Fruit fly (Drosophila melanogaster) whole organism, embryonic: ENCODE measurements around the gene Ac76E.

Experiments used
- Abd-B ChIP-seq: fragments of 200-800 bp; sonication (Bioruptor generic); optimal IDR thresholded peaks from 2 replicates; lab custom pipeline; 2018; ENCODE audit warnings: missing biosample characterization, mild to moderate bottlenecking, missing genetic modification characterization, moderate library complexity
- Atf-2 ChIP-seq: fragments of 200-800 bp; sonication (Bioruptor generic); optimal IDR thresholded peaks from 2 replicates; lab custom pipeline; 2016; ENCODE audit warnings: missing biosample characterization, missing genetic modification characterization
- Bgb ChIP-seq: fragments of 200-800 bp; sonication (Bioruptor generic); IDR thresholded peaks from 2 replicates; pipeline ENCODE4 v1.3.6; 2022; ENCODE audit warnings: missing biosample characterization, missing genetic modification characterization; ENCODE audit not compliant: partially characterized antibody
- CG10462 ChIP-seq: fragments of 200-800 bp; sonication (Bioruptor generic); optimal IDR thresholded peaks from 2 replicates; lab custom pipeline; 2016; ENCODE audit warnings: missing biosample characterization, missing genetic modification characterization
- CG10543 ChIP-seq: fragments of 200-800 bp; sonication (Bioruptor generic); optimal IDR thresholded peaks from 3 replicates; lab custom pipeline; 2017; ENCODE audit warnings: missing biosample characterization, mild to moderate bottlenecking, missing genetic modification characterization, moderate library complexity
- CG13287 ChIP-seq: fragments of 200-800 bp; sonication (Bioruptor generic); IDR thresholded peaks from 2 replicates; pipeline ENCODE4 v1.3.6; 2022; ENCODE audit warnings: missing biosample characterization, missing genetic modification characterization; ENCODE audit not compliant: partially characterized antibody
- CG13624 ChIP-seq: fragments of 200-800 bp; sonication (Bioruptor generic); optimal IDR thresholded peaks from 2 replicates; lab custom pipeline; 2016; ENCODE audit warnings: missing biosample characterization, missing genetic modification characterization
- CG15479 ChIP-seq: fragments of 200-800 bp; sonication (Bioruptor generic); optimal IDR thresholded peaks from 3 replicates; lab custom pipeline; 2019; ENCODE audit warnings: missing biosample characterization, mild to moderate bottlenecking, missing genetic modification characterization, moderate library complexity
- CG16813 ChIP-seq: fragments of 200-800 bp; sonication (Bioruptor generic); IDR thresholded peaks from 3 replicates; pipeline ENCODE4 v1.3.6; 2022; ENCODE audit warnings: missing biosample characterization, missing genetic modification characterization; ENCODE audit not compliant: partially characterized antibody
- CG16815 ChIP-seq: fragments of 200-800 bp; sonication (Bioruptor generic); optimal IDR thresholded peaks from 3 replicates; lab custom pipeline; 2017; ENCODE audit warnings: missing biosample characterization, mild to moderate bottlenecking, missing genetic modification characterization
- CG16863 ChIP-seq: fragments of 200-800 bp; sonication (Bioruptor generic); optimal IDR thresholded peaks from 3 replicates; lab custom pipeline; 2016; ENCODE audit warnings: missing biosample characterization, missing genetic modification characterization
- CG17829 ChIP-seq: fragments of 200-800 bp; optimal IDR thresholded peaks from 2 replicates; lab custom pipeline; 2019; ENCODE audit warnings: missing biosample characterization, mild to moderate bottlenecking, missing genetic modification characterization, moderate library complexity
- CG1792 ChIP-seq: fragments of 200-800 bp; sonication (Bioruptor generic); optimal IDR thresholded peaks from 2 replicates; lab custom pipeline; 2016; ENCODE audit warnings: missing biosample characterization, missing genetic modification characterization
- CG32767 ChIP-seq: fragments of 200-800 bp; sonication (Bioruptor generic); IDR thresholded peaks from 2 replicates; pipeline ENCODE4 v1.3.6; 2022; ENCODE audit warnings: missing biosample characterization, missing genetic modification characterization
- CG6791 ChIP-seq: fragments of 200-800 bp; sonication (Bioruptor generic); IDR thresholded peaks from 3 replicates; pipeline ENCODE4 v1.3.6; 2022; ENCODE audit warnings: missing biosample characterization, missing genetic modification characterization; ENCODE audit not compliant: partially characterized antibody
- CG7786 ChIP-seq: fragments of 200-800 bp; sonication (Bioruptor generic); optimal IDR thresholded peaks from 2 replicates; lab custom pipeline; 2016; ENCODE audit warnings: missing biosample characterization, missing genetic modification characterization
- CG7928 ChIP-seq: fragments of 200-800 bp; sonication (Bioruptor generic); optimal IDR thresholded peaks from 2 replicates; lab custom pipeline; 2017; ENCODE audit warnings: missing biosample characterization, mild to moderate bottlenecking, missing genetic modification characterization
- CG7987 ChIP-seq: fragments of 200-800 bp; sonication (Bioruptor generic); optimal IDR thresholded peaks from 2 replicates; lab custom pipeline; 2018; ENCODE audit warnings: missing biosample characterization, mild to moderate bottlenecking, missing genetic modification characterization, moderate library complexity
- CG9215 ChIP-seq: fragments of 200-800 bp; sonication (Bioruptor generic); IDR thresholded peaks from 2 replicates; pipeline ENCODE4 v1.3.6; 2022; ENCODE audit warnings: missing biosample characterization, missing genetic modification characterization
- Drgx ChIP-seq: fragments of 200-800 bp; sonication (Bioruptor generic); IDR thresholded peaks from 2 replicates; pipeline ENCODE4 v1.3.6; 2022; ENCODE audit warnings: missing biosample characterization, missing genetic modification characterization
- HHEX ChIP-seq: fragments of 200-800 bp; sonication (Bioruptor generic); optimal IDR thresholded peaks from 3 replicates; lab custom pipeline; 2017; ENCODE audit warnings: missing biosample characterization, mild to moderate bottlenecking, missing genetic modification characterization, missing genetic modification reagents
- Hmr ChIP-seq: fragments of 200-800 bp; sonication (Bioruptor generic); optimal IDR thresholded peaks from 3 replicates; lab custom pipeline; 2017; ENCODE audit warnings: mild to moderate bottlenecking, missing biosample characterization, missing genetic modification reagents, missing genetic modification characterization
- MESR4 ChIP-seq: fragments of 200-800 bp; sonication (Bioruptor generic); optimal IDR thresholded peaks from 2 replicates; lab custom pipeline; 2018; ENCODE audit warnings: missing biosample characterization, mild to moderate bottlenecking, missing genetic modification characterization, moderate library complexity
- NC2β ChIP-seq: fragments of 200-800 bp; sonication (Bioruptor generic); optimal IDR thresholded peaks from 2 replicates; lab custom pipeline; 2016; ENCODE audit warnings: missing biosample characterization, missing genetic modification characterization
- Sry-δ ChIP-seq: fragments of 200-800 bp; sonication (Bioruptor generic); optimal IDR thresholded peaks from 2 replicates; lab custom pipeline; 2016; ENCODE audit warnings: missing biosample characterization, missing genetic modification characterization
- Vsx1 ChIP-seq: fragments of 200-800 bp; sonication (Bioruptor generic); optimal IDR thresholded peaks from 2 replicates; lab custom pipeline; 2017; ENCODE audit warnings: missing biosample characterization, mild to moderate bottlenecking, missing genetic modification characterization, missing genetic modification reagents
- YL-1 ChIP-seq: fragments of 200-800 bp; sonication (Bioruptor generic); optimal IDR thresholded peaks from 3 replicates; lab custom pipeline; 2017; ENCODE audit warnings: missing biosample characterization, mild to moderate bottlenecking, missing genetic modification characterization
- amos ChIP-seq: fragments of 200-800 bp; sonication (Bioruptor generic); IDR thresholded peaks from 2 replicates; pipeline ENCODE4 v1.3.6; 2022; ENCODE audit warnings: missing biosample characterization, missing genetic modification characterization; ENCODE audit not compliant: partially characterized antibody
- cg ChIP-seq: fragments of 200-800 bp; sonication (Bioruptor generic); optimal IDR thresholded peaks from 3 replicates; lab custom pipeline; 2019; ENCODE audit warnings: missing biosample characterization, mild to moderate bottlenecking, missing genetic modification characterization, moderate library complexity
- da ChIP-seq: fragments of 200-800 bp; sonication (Bioruptor generic); optimal IDR thresholded peaks from 2 replicates; lab custom pipeline; 2016; ENCODE audit warnings: missing biosample characterization, missing genetic modification characterization
- fru ChIP-seq: fragments of >200 bp; optimal IDR thresholded peaks from 2 replicates; lab custom pipeline; 2017
- fu2 ChIP-seq: fragments of 200-800 bp; sonication (Bioruptor generic); optimal IDR thresholded peaks from 2 replicates; lab custom pipeline; 2016; ENCODE audit warnings: missing biosample characterization, missing genetic modification characterization
- insv ChIP-seq, 2 experiments: fragments of 200-800 bp; sonication (Bioruptor generic); optimal IDR thresholded peaks; 3 replicates each; lab custom pipeline; 2016 to 2018; ENCODE audit warnings: missing biosample characterization in 2 of 2, missing genetic modification characterization in 2 of 2
- jigr1 ChIP-seq: fragments of 200-800 bp; sonication (Bioruptor generic); IDR thresholded peaks from 3 replicates; pipeline ENCODE4 v1.3.6; 2022; ENCODE audit warnings: missing biosample characterization, missing genetic modification characterization
- jing ChIP-seq: fragments of 200-800 bp; sonication (Bioruptor generic); optimal IDR thresholded peaks from 2 replicates; lab custom pipeline; 2018; ENCODE audit warnings: missing biosample characterization, mild to moderate bottlenecking, missing genetic modification characterization
- kah ChIP-seq: fragments of 200-800 bp; sonication (Bioruptor generic); optimal IDR thresholded peaks from 2 replicates; lab custom pipeline; 2018; ENCODE audit warnings: missing biosample characterization, mild to moderate bottlenecking, missing genetic modification characterization
- kay ChIP-seq: fragments of 200-800 bp; sonication (Bioruptor generic); optimal IDR thresholded peaks from 2 replicates; lab custom pipeline; 2016; ENCODE audit warnings: missing biosample characterization, missing genetic modification characterization
- mirr ChIP-seq: fragments of 200-800 bp; sonication (Bioruptor generic); optimal IDR thresholded peaks from 3 replicates; lab custom pipeline; 2018; ENCODE audit warnings: missing biosample characterization, mild to moderate bottlenecking, missing genetic modification characterization
- pb ChIP-seq: fragments of 200-800 bp; sonication (Bioruptor generic); optimal IDR thresholded peaks from 3 replicates; lab custom pipeline; 2016; ENCODE audit warnings: missing biosample characterization, missing genetic modification characterization
- pros ChIP-seq: fragments of 200-800 bp; sonication (Bioruptor generic); optimal IDR thresholded peaks from 3 replicates; lab custom pipeline; 2019; ENCODE audit warnings: missing biosample characterization, mild to moderate bottlenecking, missing genetic modification characterization, moderate library complexity
- pum ChIP-seq: fragments of 200-800 bp; sonication (Bioruptor generic); optimal IDR thresholded peaks from 2 replicates; lab custom pipeline; 2016; ENCODE audit warnings: missing biosample characterization, missing genetic modification characterization
- row ChIP-seq: fragments of 200-800 bp; sonication (Bioruptor generic); IDR thresholded peaks from 3 replicates; pipeline ENCODE4 v1.3.6; 2022; ENCODE audit warnings: missing biosample characterization, missing genetic modification characterization
- sisA ChIP-seq: fragments of 200-800 bp; sonication (Bioruptor generic); IDR thresholded peaks from 2 replicates; pipeline ENCODE4 v1.3.6; 2022; ENCODE audit warnings: missing biosample characterization, missing genetic modification characterization
- tll ChIP-seq, 2 experiments: fragments of 200-800 bp in 1 of 2; fragments of >200 bp in 1 of 2; sonication (Bioruptor generic) in 1 of 2; optimal IDR thresholded peaks; 2 replicates each; lab custom pipeline; 2017 to 2019; ENCODE audit warnings: missing biosample characterization in 2 of 2, missing genetic modification characterization in 2 of 2, mild to moderate bottlenecking in 1 of 2, moderate library complexity in 1 of 2
- toy ChIP-seq: fragments of 200-800 bp; sonication (Bioruptor generic); IDR thresholded peaks from 2 replicates; pipeline ENCODE4 v1.3.6; 2022; ENCODE audit warnings: missing biosample characterization, missing genetic modification characterization
- tup ChIP-seq: fragments of 200-800 bp; sonication (Bioruptor generic); optimal IDR thresholded peaks from 2 replicates; lab custom pipeline; 2016; ENCODE audit warnings: missing biosample characterization, mild to moderate bottlenecking, missing genetic modification characterization, moderate library complexity
- twi ChIP-seq: fragments of 200-800 bp; optimal IDR thresholded peaks from 2 replicates; lab custom pipeline; 2019; ENCODE audit warnings: missing biosample characterization, mild to moderate bottlenecking, missing genetic modification characterization, moderate library complexity
- vvl ChIP-seq: fragments of 200-800 bp; sonication (Bioruptor generic); IDR thresholded peaks from 2 replicates; pipeline ENCODE4 v1.3.6; 2022; ENCODE audit warnings: missing biosample characterization, missing genetic modification characterization

Ac76E gene

dm6 chr3L:19895556-19895995 is 43.5 kb upstream of the Ac76E start (continued):
- TF ChIP-seq CG17829 (no peak), da (peak; percentile 32), CG16815 (no peak), Vsx1 (no peak), twi (tag; lab: Kevin White, UChicago) (peak; percentile 30), tup (GFP tag; lab: Kevin White, UChicago) (no peak), CG7928 (GFP tag; lab: Kevin White, UChicago) (no peak), pum (GFP tag; lab: Kevin White, UChicago) (no peak), kah (GFP tag; lab: Kevin White, UChicago) (peak; percentile 66), jigr1 (GFP tag; lab: Robert Waterston, UW) (no peak), YL-1 (GFP tag; lab: Kevin White, UChicago) (peak; percentile 20), Bgb (peak; percentile 33; the same call in 1 of the 2 replicates), Sry-δ (GFP tag; lab: Kevin White, UChicago) (no peak), CG16813 (GFP tag; lab: Robert Waterston, UW) (no peak), pros (GFP tag; lab: Kevin White, UChicago) (peak; percentile 82), tll (GFP tag; optimal IDR thresholded peaks at IDR 0.05; lab: Kevin White, UChicago) (peak; percentile 86 to 94), toy (GFP tag; lab: Robert Waterston, UW) (no peak), CG6791 (GFP tag; lab: Robert Waterston, UW) (no peak), cg (GFP tag; lab: Kevin White, UChicago) (peak; percentile 91), CG15479 (peak; percentile 84), jing (no peak), NC2β (GFP tag; lab: Kevin White, UChicago) (no peak), kay (GFP tag; lab: Kevin White, UChicago) (no peak), CG13287 (peak; percentile 42), CG10543 (GFP tag; lab: Kevin White, UChicago) (peak; percentile 36), CG1792 (GFP tag; lab: Kevin White, UChicago) (no peak), CG7786 (no peak), mirr (GFP tag; lab: Kevin White, UChicago) (no peak), HHEX (GFP tag; lab: Kevin White, UChicago) (no peak), CG16863 (GFP tag; lab: Kevin White, UChicago) (no peak), Drgx (GFP tag; lab: Robert Waterston, UW) (peak; percentile 64), pb (GFP tag; lab: Kevin White, UChicago) (no peak), CG9215 (GFP tag; lab: Robert Waterston, UW) (no peak), amos (peak; percentile 12; the same call in 1 of the 2 replicates), Abd-B (GFP tag; lab: Kevin White, UChicago) (no peak), sisA (GFP tag; lab: Robert Waterston, UW) (no peak), vvl (GFP tag; lab: Robert Waterston, UW) (peak; percentile 27; the same call in 1 of the 2 replicates), MESR4 (GFP tag; lab: Kevin White, UChicago) (no peak), CG13624 (GFP tag; lab: Kevin White, UChicago) (no peak), CG10462 (no peak), Hmr (GFP tag; lab: Kevin White, UChicago) (no peak), CG7987 (GFP tag; lab: Kevin White, UChicago) (peak; percentile 9), fu2 (no peak), fru (peak; percentile 10), row (GFP tag; lab: Robert Waterston, UW) (no peak; the same call in 2 of the 3 replicates), Atf-2 (GFP tag; lab: Kevin White, UChicago) (no peak), insv (GFP tag; optimal IDR thresholded peaks at IDR 0.05; lab: Kevin White, UChicago) (peak in 1 of 2 experiments; percentile 5), CG32767 (peak; percentile 60; the same call in 1 of the 2 replicates)
